Fruit fly (Drosophila melanogaster) whole organism, embryonic: ENCODE results near the gene Takl2.

ENCODE experiments used
- Asciz ChIP-seq: fragments of 200-800 bp; sonication (Bioruptor generic); optimal IDR thresholded peaks from 2 replicates; lab custom pipeline; 2017; ENCODE audit warnings: missing biosample characterization, mild to moderate bottlenecking, missing genetic modification characterization, missing genetic modification reagents
- Atf6 ChIP-seq: fragments of 200-800 bp; sonication (Bioruptor generic); IDR thresholded peaks from 2 replicates; pipeline ENCODE4 v1.3.6; 2022; ENCODE audit warnings: missing biosample characterization, missing genetic modification characterization
- CG10147 ChIP-seq: fragments of 200-800 bp; sonication (Bioruptor generic); optimal IDR thresholded peaks from 2 replicates; lab custom pipeline; 2019; ENCODE audit warnings: missing biosample characterization, mild to moderate bottlenecking, missing genetic modification characterization, moderate library complexity
- CG10209 ChIP-seq: fragments of 200-800 bp; sonication (Bioruptor generic); optimal IDR thresholded peaks from 3 replicates; lab custom pipeline; 2017; ENCODE audit warnings: missing biosample characterization, mild to moderate bottlenecking, missing genetic modification characterization, missing genetic modification reagents
- CG10462 ChIP-seq: fragments of 200-800 bp; sonication (Bioruptor generic); optimal IDR thresholded peaks from 2 replicates; lab custom pipeline; 2016; ENCODE audit warnings: missing biosample characterization, missing genetic modification characterization
- CG11723 ChIP-seq: fragments of 200-800 bp; sonication (Bioruptor generic); optimal IDR thresholded peaks from 2 replicates; lab custom pipeline; 2017; ENCODE audit warnings: missing biosample characterization, mild to moderate bottlenecking, missing genetic modification characterization
- CG1832 ChIP-seq: fragments of 200-800 bp; sonication (Bioruptor generic); optimal IDR thresholded peaks from 2 replicates; lab custom pipeline; 2017; ENCODE audit warnings: missing biosample characterization, mild to moderate bottlenecking, missing genetic modification characterization, inconsistent platforms
- CG18764 ChIP-seq: fragments of 200-800 bp; sonication (Bioruptor generic); optimal IDR thresholded peaks from 3 replicates; lab custom pipeline; 2016; ENCODE audit warnings: missing biosample characterization, missing genetic modification characterization
- CG2120 ChIP-seq: fragments of 200-800 bp; sonication (Bioruptor generic); optimal IDR thresholded peaks from 3 replicates; lab custom pipeline; 2016; ENCODE audit warnings: missing biosample characterization, missing genetic modification characterization
- CG2875 ChIP-seq: fragments of 200-800 bp; sonication (Bioruptor generic); optimal IDR thresholded peaks from 2 replicates; lab custom pipeline; 2017; ENCODE audit warnings: missing biosample characterization, mild to moderate bottlenecking, missing genetic modification characterization, missing genetic modification reagents
- CG32767 ChIP-seq: fragments of 200-800 bp; sonication (Bioruptor generic); IDR thresholded peaks from 2 replicates; pipeline ENCODE4 v1.3.6; 2022; ENCODE audit warnings: missing biosample characterization, missing genetic modification characterization
- CG3281 ChIP-seq: fragments of 200-800 bp; sonication (Bioruptor generic); optimal IDR thresholded peaks from 3 replicates; lab custom pipeline; 2017; ENCODE audit warnings: missing biosample characterization, mild to moderate bottlenecking, missing genetic modification characterization
- CG3847 ChIP-seq: fragments of 200-800 bp; sonication (Bioruptor generic); IDR thresholded peaks from 2 replicates; pipeline ENCODE4 v1.3.6; 2022; ENCODE audit warnings: missing biosample characterization, missing genetic modification characterization
- CG43689 ChIP-seq: fragments of 200-800 bp; sonication (Bioruptor generic); IDR thresholded peaks from 2 replicates; pipeline ENCODE4 v1.3.6; 2022; ENCODE audit warnings: missing biosample characterization, missing genetic modification characterization
- CG5180 ChIP-seq: fragments of 200-800 bp; sonication (Bioruptor generic); optimal IDR thresholded peaks from 3 replicates; lab custom pipeline; 2017; ENCODE audit warnings: missing biosample characterization, missing genetic modification characterization, mild to moderate bottlenecking, moderate library complexity, missing genetic modification reagents
- CG8089 ChIP-seq: fragments of 200-800 bp; sonication (Bioruptor generic); optimal IDR thresholded peaks from 3 replicates; lab custom pipeline; 2016; ENCODE audit warnings: missing biosample characterization, missing genetic modification characterization
- Dip2 ChIP-seq: fragments of 200-800 bp; sonication (Bioruptor generic); IDR thresholded peaks from 2 replicates; pipeline ENCODE4 v1.3.6; 2022; ENCODE audit warnings: missing biosample characterization, missing genetic modification characterization
- Dp ChIP-seq: fragments of 200-800 bp; sonication (Bioruptor generic); optimal IDR thresholded peaks from 2 replicates; lab custom pipeline; 2018; ENCODE audit warnings: missing biosample characterization, mild to moderate bottlenecking, missing genetic modification characterization, moderate library complexity
- Drgx ChIP-seq: fragments of 200-800 bp; sonication (Bioruptor generic); IDR thresholded peaks from 2 replicates; pipeline ENCODE4 v1.3.6; 2022; ENCODE audit warnings: missing biosample characterization, missing genetic modification characterization
- Ets65A ChIP-seq: fragments of 200-800 bp; sonication (Bioruptor generic); peaks from one replicate; lab custom pipeline; 2016; ENCODE audit warnings: missing biosample characterization, missing genetic modification characterization
- Hmr ChIP-seq: fragments of 200-800 bp; sonication (Bioruptor generic); optimal IDR thresholded peaks from 3 replicates; lab custom pipeline; 2017; ENCODE audit warnings: mild to moderate bottlenecking, missing biosample characterization, missing genetic modification reagents, missing genetic modification characterization
- Hr39 ChIP-seq: fragments of >200 bp; optimal IDR thresholded peaks from 2 replicates; lab custom pipeline; 2017
- Lhr ChIP-seq: fragments of 200-800 bp; sonication (Bioruptor generic); optimal IDR thresholded peaks from 3 replicates; lab custom pipeline; 2017; ENCODE audit warnings: mild to moderate bottlenecking, missing biosample characterization, missing genetic modification reagents, missing genetic modification characterization
- NfI ChIP-seq: fragments of 200-800 bp; sonication (Bioruptor generic); optimal IDR thresholded peaks from 3 replicates; lab custom pipeline; 2018; ENCODE audit warnings: missing biosample characterization, mild to moderate bottlenecking, missing genetic modification characterization, moderate library complexity
- Optix ChIP-seq: fragments of 200-800 bp; sonication (Bioruptor generic); IDR thresholded peaks from 3 replicates; pipeline ENCODE4 v1.3.6; 2022; ENCODE audit warnings: missing biosample characterization, missing genetic modification characterization
- PHDP ChIP-seq: fragments of 200-800 bp; sonication (Bioruptor generic); optimal IDR thresholded peaks from 3 replicates; lab custom pipeline; 2018; ENCODE audit warnings: missing biosample characterization, mild to moderate bottlenecking, missing genetic modification characterization, moderate library complexity
- Rfx ChIP-seq: fragments of 200-800 bp; sonication (Bioruptor generic); IDR thresholded peaks from 2 replicates; pipeline ENCODE4 v1.3.6; 2022; ENCODE audit warnings: missing biosample characterization, missing genetic modification characterization
- ara ChIP-seq: fragments of 200-800 bp; sonication (Bioruptor generic); IDR thresholded peaks from 2 replicates; pipeline ENCODE4 v1.3.6; 2022; ENCODE audit warnings: missing biosample characterization, missing genetic modification characterization
- br ChIP-seq: fragments of >200 bp; optimal IDR thresholded peaks from 2 replicates; lab custom pipeline; 2017
- bsh ChIP-seq, 2 experiments: fragments of 200-800 bp; sonication (Bioruptor generic); optimal IDR thresholded peaks; 2 replicates each; lab custom pipeline; 2017 to 2018; ENCODE audit warnings: mild to moderate bottlenecking in 2 of 2, missing biosample characterization in 2 of 2, missing genetic modification characterization in 2 of 2, moderate library complexity in 1 of 2
- cato ChIP-seq: fragments of 200-800 bp; sonication (Bioruptor generic); optimal IDR thresholded peaks from 2 replicates; lab custom pipeline; 2016; ENCODE audit warnings: missing biosample characterization, missing genetic modification characterization, borderline replicate concordance
- caup ChIP-seq: fragments of 200-800 bp; sonication (Bioruptor generic); optimal IDR thresholded peaks from 3 replicates; lab custom pipeline; 2017; ENCODE audit warnings: missing biosample characterization, mild to moderate bottlenecking, missing genetic modification characterization, moderate library complexity; ENCODE audit not compliant: severe bottlenecking
- cwo ChIP-seq: fragments of 200-800 bp; sonication (Bioruptor generic); optimal IDR thresholded peaks from 3 replicates; lab custom pipeline; 2017; ENCODE audit warnings: missing biosample characterization, missing genetic modification characterization, mild to moderate bottlenecking, moderate library complexity, missing genetic modification reagents
- dm ChIP-seq: fragments of 200-800 bp; sonication (Bioruptor generic); optimal IDR thresholded peaks from 3 replicates; lab custom pipeline; 2016; ENCODE audit warnings: missing biosample characterization, missing genetic modification characterization
- dmrt11E ChIP-seq: fragments of 200-800 bp; sonication (Bioruptor generic); optimal IDR thresholded peaks from 3 replicates; lab custom pipeline; 2018; ENCODE audit warnings: missing biosample characterization, mild to moderate bottlenecking, missing genetic modification characterization, moderate library complexity
- ham ChIP-seq: fragments of 200-800 bp; sonication (Bioruptor generic); IDR thresholded peaks from 2 replicates; pipeline ENCODE4 v1.3.6; 2022; ENCODE audit warnings: missing biosample characterization, missing genetic modification characterization
- her ChIP-seq: fragments of 200-800 bp; sonication (Bioruptor generic); optimal IDR thresholded peaks from 2 replicates; lab custom pipeline; 2016; ENCODE audit warnings: missing biosample characterization, missing genetic modification characterization
- jing ChIP-seq: fragments of 200-800 bp; sonication (Bioruptor generic); optimal IDR thresholded peaks from 2 replicates; lab custom pipeline; 2018; ENCODE audit warnings: missing biosample characterization, mild to moderate bottlenecking, missing genetic modification characterization
- kah ChIP-seq: fragments of 200-800 bp; sonication (Bioruptor generic); optimal IDR thresholded peaks from 2 replicates; lab custom pipeline; 2018; ENCODE audit warnings: missing biosample characterization, mild to moderate bottlenecking, missing genetic modification characterization
- kni ChIP-seq: fragments of 200-800 bp; sonication (Bioruptor generic); optimal IDR thresholded peaks from 3 replicates; lab custom pipeline; 2017; ENCODE audit warnings: mild to moderate bottlenecking, missing biosample characterization, missing genetic modification reagents, missing genetic modification characterization
- lab ChIP-seq: fragments of 200-800 bp; sonication (Bioruptor generic); optimal IDR thresholded peaks from 3 replicates; lab custom pipeline; 2017; ENCODE audit warnings: missing biosample characterization, missing genetic modification characterization, mild to moderate bottlenecking, moderate library complexity, missing genetic modification reagents
- lov ChIP-seq, 2 experiments: fragments of 200-800 bp in 1 of 2; fragments of >200 bp in 1 of 2; sonication (Bioruptor generic) in 1 of 2; IDR thresholded peaks in 1 of 2; optimal IDR thresholded peaks in 1 of 2; 2 replicates in 1 of 2; 3 replicates in 1 of 2; pipeline versions ENCODE4 v1.3.6 to Lab custom; 2017 to 2022; ENCODE audit warnings: missing biosample characterization in 1 of 2, missing genetic modification characterization in 1 of 2
- luna ChIP-seq: fragments of 200-800 bp; sonication (Bioruptor generic); optimal IDR thresholded peaks from 2 replicates; lab custom pipeline; 2016; ENCODE audit warnings: missing biosample characterization, missing genetic modification characterization
- otp ChIP-seq: fragments of 200-800 bp; sonication (Bioruptor generic); IDR thresholded peaks from 3 replicates; pipeline ENCODE4, ENCODE4 v1.3.6; 2022; ENCODE audit warnings: missing biosample characterization, missing genetic modification characterization
- schlank ChIP-seq: fragments of 200-800 bp; sonication (Bioruptor generic); optimal IDR thresholded peaks from 2 replicates; lab custom pipeline; 2018; ENCODE audit warnings: missing biosample characterization, mild to moderate bottlenecking, missing genetic modification characterization
- sna ChIP-seq: fragments of 200-800 bp; sonication (Bioruptor generic); IDR thresholded peaks from 2 replicates; pipeline ENCODE4 v1.3.6; 2022; ENCODE audit warnings: missing biosample characterization, missing genetic modification characterization; ENCODE audit not compliant: partially characterized antibody
- so ChIP-seq: fragments of 200-800 bp; sonication (Bioruptor generic); IDR thresholded peaks from 3 replicates; pipeline ENCODE4 v1.3.6; 2022; ENCODE audit warnings: missing biosample characterization, missing genetic modification characterization
- sr ChIP-seq: fragments of 200-800 bp; sonication (Bioruptor generic); IDR thresholded peaks from 3 replicates; pipeline ENCODE4 v1.3.6; 2022; ENCODE audit warnings: missing biosample characterization, missing genetic modification characterization
- trh ChIP-seq: fragments of 200-800 bp; sonication (Bioruptor generic); optimal IDR thresholded peaks from 2 replicates; lab custom pipeline; 2016; ENCODE audit warnings: missing biosample characterization, missing genetic modification characterization
- wor ChIP-seq: fragments of 200-800 bp; sonication (Bioruptor generic); IDR thresholded peaks from 2 replicates; pipeline ENCODE4 v1.3.6; 2022; ENCODE audit warnings: missing biosample characterization, missing genetic modification characterization
- zen2 ChIP-seq: fragments of 200-800 bp; sonication (Bioruptor generic); IDR thresholded peaks from 3 replicates; pipeline ENCODE4 v1.3.6; 2022; ENCODE audit warnings: missing biosample characterization, missing genetic modification characterization; ENCODE audit not compliant: partially characterized antibody

The Takl2 gene

DNA sequence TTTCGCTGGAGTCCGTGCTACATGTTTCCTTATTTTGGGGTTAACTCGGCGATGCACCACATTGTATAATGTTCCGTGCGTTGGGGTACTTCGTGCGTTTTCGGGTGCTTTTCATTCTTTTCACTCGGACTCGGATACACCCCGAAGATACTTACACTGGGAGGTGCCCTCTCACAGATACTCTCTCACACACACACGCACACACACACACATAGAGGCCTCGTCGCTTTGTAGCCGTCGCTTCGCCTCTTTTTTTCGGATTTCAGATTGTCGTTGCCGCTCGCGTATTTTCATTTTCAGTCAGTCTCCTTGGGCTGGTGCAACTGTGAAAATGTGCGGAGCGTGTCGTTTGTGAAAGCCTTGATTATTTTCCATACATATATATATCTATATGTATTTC lies 47.8 kb upstream of the Takl2 start (continued):
- TF ChIP-seq CG2120 (GFP tag; lab: Kevin White, UChicago), result no peak
- no peak for TF ChIP-seq cwo (GFP tag; lab: Kevin White, UChicago)
- peak; percentile 68; the same call in 1 of the 2 replicates for TF ChIP-seq Atf6 (GFP tag; lab: Robert Waterston, UW)
- peak; percentile 29 for TF ChIP-seq NfI (GFP tag; lab: Kevin White, UChicago)
- TF ChIP-seq kni, result no peak
- no peak; the same call in 2 of the 3 replicates for TF ChIP-seq Optix
- TF ChIP-seq Hmr (GFP tag; lab: Kevin White, UChicago), result peak; percentile 20
- TF ChIP-seq CG3281 (GFP tag; lab: Kevin White, UChicago), result no peak
- no peak for TF ChIP-seq wor (GFP tag; lab: Robert Waterston, UW)
- no peak for TF ChIP-seq Ets65A (GFP tag; lab: Kevin White, UChicago)
- TF ChIP-seq CG2875, result no peak
- peak; percentile 29; the same call in 1 of the 2 replicates for TF ChIP-seq Rfx (GFP tag; lab: Robert Waterston, UW)
- TF ChIP-seq caup (GFP tag; lab: Kevin White, UChicago), result peak; percentile 8
- no peak for TF ChIP-seq CG32767 (GFP tag; lab: Robert Waterston, UW)
- TF ChIP-seq CG43689, result no peak
- peak; percentile 78; the same call in 2 of the 3 replicates for TF ChIP-seq so
- no peak for TF ChIP-seq ham (GFP tag; lab: Robert Waterston, UW)
- TF ChIP-seq trh (GFP tag; lab: Kevin White, UChicago), result no peak
- no peak for TF ChIP-seq lov (optimal IDR thresholded peaks at IDR 0.05; lab: Kevin White, UChicago)
- TF ChIP-seq lov (GFP tag; IDR thresholded peaks at IDR 0.05; lab: Robert Waterston, UW), result peak; percentile 54; the same call in 1 of the 3 replicates
- TF ChIP-seq Hr39 (lab: Kevin White, UChicago), result no peak
- no peak for TF ChIP-seq dmrt11E (tag; lab: Kevin White, UChicago)
- peak; percentile 17 for TF ChIP-seq kah (GFP tag; lab: Kevin White, UChicago)
- no peak for TF ChIP-seq Dip2 (GFP tag; lab: Robert Waterston, UW)
- no peak for TF ChIP-seq Asciz (GFP tag; lab: Kevin White, UChicago)
- TF ChIP-seq ara, result no peak
- TF ChIP-seq Drgx (GFP tag; lab: Robert Waterston, UW), result peak; percentile 80
- TF ChIP-seq her (GFP tag; lab: Kevin White, UChicago), result no peak
- TF ChIP-seq CG8089 (GFP tag; lab: Kevin White, UChicago), result no peak
- TF ChIP-seq CG18764 (GFP tag; lab: Kevin White, UChicago), result no peak
- TF ChIP-seq bsh (GFP tag; optimal IDR thresholded peaks at IDR 0.05; lab: Kevin White, UChicago), result peak in 1 of 2 experiments; percentile 14
- no peak for TF ChIP-seq sr (GFP tag; lab: Robert Waterston, UW)
- TF ChIP-seq PHDP (tag; lab: Kevin White, UChicago), result peak; percentile 11
- no peak for TF ChIP-seq CG11723 (GFP tag; lab: Kevin White, UChicago)
- no peak for TF ChIP-seq luna (GFP tag; lab: Kevin White, UChicago)
- TF ChIP-seq Dp (GFP tag; lab: Kevin White, UChicago), result no peak
- TF ChIP-seq br (lab: Kevin White, UChicago), result no peak
- TF ChIP-seq sna, result no peak
- peak; percentile 29; the same call in 1 of the 2 replicates for TF ChIP-seq CG3847 (GFP tag; lab: Robert Waterston, UW)
- 0 out of 3 replicates have a peak, but pooled peaks have one; percentile 37 for TF ChIP-seq zen2 (GFP tag; lab: Robert Waterston, UW)
- TF ChIP-seq CG10209 (GFP tag; lab: Kevin White, UChicago), result no peak
- no peak for TF ChIP-seq Lhr (GFP tag; lab: Kevin White, UChicago)
- TF ChIP-seq lab (GFP tag; lab: Kevin White, UChicago), result no peak
- TF ChIP-seq schlank (tag; lab: Kevin White, UChicago), result no peak
- TF ChIP-seq CG1832 (GFP tag; lab: Kevin White, UChicago), result no peak
- no peak for TF ChIP-seq CG5180 (GFP tag; lab: Kevin White, UChicago)
- TF ChIP-seq CG10147 (GFP tag; lab: Kevin White, UChicago), result peak; percentile 49
- no peak for TF ChIP-seq jing (GFP tag; lab: Kevin White, UChicago)
- TF ChIP-seq cato (GFP tag; lab: Kevin White, UChicago), result no peak
- no peak for TF ChIP-seq dm (GFP tag; lab: Kevin White, UChicago)
- no peak for TF ChIP-seq otp (GFP tag; lab: Robert Waterston, UW)
- no peak for TF ChIP-seq CG10462
